Worm (Caenorhabditis elegans) whole organism, L1 larva: Measurements from ENCODE around the gene F58D2.3.

Source experiments
- alr-1 ChIP-seq: fragments of 200-800 bp; sonication (Bioruptor generic); optimal IDR thresholded peaks from 2 replicates; lab custom pipeline; 2018; ENCODE audit warnings: borderline replicate concordance, mild to moderate bottlenecking, missing genetic modification characterization, missing compliant biosample characterization
- aly-2 ChIP-seq: fragments of 150-350 bp; optimal IDR thresholded peaks from 2 replicates; lab custom pipeline; 2014; ENCODE audit warnings: missing biosample characterization, missing genetic modification characterization
- ceh-63 ChIP-seq: fragments of 200-800 bp; sonication (Bioruptor generic); optimal IDR thresholded peaks from 2 replicates; lab custom pipeline; 2018; ENCODE audit warnings: mild to moderate bottlenecking, missing genetic modification characterization, missing compliant biosample characterization
- ceh-90 ChIP-seq: sonication (generic microtip); optimal IDR thresholded peaks from 2 replicates; lab custom pipeline; 2016; ENCODE audit warnings: missing genetic modification characterization, missing compliant biosample characterization
- ces-1 ChIP-seq: fragments of 150-350 bp; optimal IDR thresholded peaks from 2 replicates; lab custom pipeline; 2014; ENCODE audit warnings: missing biosample characterization, missing genetic modification reagents, missing genetic modification characterization
- dpl-1 ChIP-seq, 3 experiments: fragments of 150-350 bp in 2 of 3; sonication (generic microtip) in 1 of 3; optimal IDR thresholded peaks; 2 replicates each; lab custom pipeline; 2014 to 2017; ENCODE audit warnings: missing biosample characterization in 3 of 3, missing genetic modification characterization in 3 of 3, missing genetic modification reagents in 3 of 3
- dsc-1 ChIP-seq: sonication (generic microtip); optimal IDR thresholded peaks from 2 replicates; lab custom pipeline; 2016; ENCODE audit warnings: mild to moderate bottlenecking, missing genetic modification characterization, missing compliant biosample characterization
- efl-1 ChIP-seq, 4 experiments: fragments of 150-350 bp; optimal IDR thresholded peaks in 3 of 4; peaks in 1 of 4; 1 replicate in 1 of 4; 2 replicates in 3 of 4; lab custom pipeline; 2014; ENCODE audit warnings: missing biosample characterization in 2 of 4, missing genetic modification characterization in 2 of 4, missing genetic modification reagents in 2 of 4
- egl-13 ChIP-seq: sonication (generic microtip); optimal IDR thresholded peaks from 2 replicates; lab custom pipeline; 2016; ENCODE audit warnings: missing genotype, missing genetic modification reagents, missing genetic modification characterization, missing compliant biosample characterization
- egl-27 ChIP-seq, 2 experiments: fragments of 150-350 bp in 1 of 2; sonication (generic microtip); optimal IDR thresholded peaks; 3 replicates each; lab custom pipeline; 2017 to 2018; ENCODE audit warnings: missing biosample characterization in 2 of 2, missing genetic modification characterization in 2 of 2, missing genetic modification reagents in 2 of 2
- elt-3 ChIP-seq, 6 experiments: fragments of 150-350 bp in 1 of 6; sonication (generic microtip); optimal IDR thresholded peaks; 2 replicates each; lab custom pipeline; 2017 to 2018; ENCODE audit warnings: missing biosample characterization in 6 of 6, missing genetic modification characterization in 6 of 6, inconsistent platforms in 1 of 6
- ets-5 ChIP-seq: fragments of 200-800 bp; sonication (Bioruptor generic); IDR thresholded peaks from 2 replicates; pipeline ENCODE4 v1.3.6; 2022; ENCODE audit warnings: missing genetic modification characterization, missing compliant biosample characterization
- fkh-10 ChIP-seq: sonication (generic microtip); optimal IDR thresholded peaks from 2 replicates; lab custom pipeline; 2017; ENCODE audit warnings: missing biosample characterization, missing genetic modification reagents, missing genetic modification characterization
- fkh-4 ChIP-seq: sonication (generic microtip); optimal IDR thresholded peaks from 2 replicates; lab custom pipeline; 2016; ENCODE audit warnings: missing compliant biosample characterization, missing genetic modification characterization, borderline replicate concordance
- fos-1 ChIP-seq: fragments of 150-350 bp; optimal IDR thresholded peaks from 2 replicates; lab custom pipeline; 2014; ENCODE audit warnings: missing biosample characterization, missing genetic modification characterization
- hlh-4 ChIP-seq: sonication (generic microtip); optimal IDR thresholded peaks from 2 replicates; lab custom pipeline; 2016; ENCODE audit warnings: mild to moderate bottlenecking, missing genetic modification characterization, missing compliant biosample characterization
- hpl-2 ChIP-seq: fragments of 150-350 bp; optimal IDR thresholded peaks from 2 replicates; lab custom pipeline; 2014; ENCODE audit warnings: missing biosample characterization, missing genetic modification reagents, missing genetic modification characterization
- lin-15B ChIP-seq: fragments of 150-350 bp; sonication (generic microtip); optimal IDR thresholded peaks from 3 replicates; lab custom pipeline; 2014; ENCODE audit warnings: missing biosample characterization, missing genetic modification characterization
- lsy-2 ChIP-seq, 2 experiments: fragments of 150-350 bp; optimal IDR thresholded peaks; 2 replicates each; lab custom pipeline; 2014; ENCODE audit warnings: missing biosample characterization in 2 of 2, missing genetic modification characterization in 2 of 2
- mab-9 ChIP-seq: fragments of 200-800 bp; sonication (Bioruptor generic); IDR thresholded peaks from 2 replicates; pipeline ENCODE4 v1.3.6; 2022; ENCODE audit warnings: missing genetic modification reagents, missing genetic modification characterization, missing compliant biosample characterization
- nhr-71 ChIP-seq: sonication (generic microtip); optimal IDR thresholded peaks from 2 replicates; lab custom pipeline; 2016; ENCODE audit warnings: mild to moderate bottlenecking, missing genetic modification characterization, moderate library complexity, missing compliant biosample characterization
- nhr-77 ChIP-seq: fragments of 150-350 bp; optimal IDR thresholded peaks from 2 replicates; lab custom pipeline; 2014; ENCODE audit warnings: missing biosample characterization, missing genetic modification characterization
- nhr-85 ChIP-seq: sonication (generic microtip); peaks from one replicate; lab custom pipeline; 2016; ENCODE audit warnings: missing genetic modification characterization, inconsistent platforms, missing compliant biosample characterization
- nhr-90 ChIP-seq: sonication (generic microtip); optimal IDR thresholded peaks from 2 replicates; lab custom pipeline; 2016; ENCODE audit warnings: mild to moderate bottlenecking, missing genetic modification characterization, missing compliant biosample characterization; ENCODE audit not compliant: poor library complexity
- snu-23 ChIP-seq: sonication (generic microtip); optimal IDR thresholded peaks from 2 replicates; lab custom pipeline; 2016; ENCODE audit warnings: missing genetic modification characterization, missing compliant biosample characterization
- sox-4 ChIP-seq: sonication (generic microtip); optimal IDR thresholded peaks from 2 replicates; lab custom pipeline; 2016; ENCODE audit warnings: missing genetic modification characterization, missing compliant biosample characterization
- sptf-1 ChIP-seq: fragments of 150-350 bp; optimal IDR thresholded peaks from 2 replicates; lab custom pipeline; 2014; ENCODE audit warnings: missing biosample characterization, missing genetic modification characterization
- swsn-7 ChIP-seq: sonication (generic microtip); optimal IDR thresholded peaks from 2 replicates; lab custom pipeline; 2016; ENCODE audit warnings: missing genetic modification characterization, missing compliant biosample characterization
- unc-30 ChIP-seq: sonication (generic microtip); optimal IDR thresholded peaks from 2 replicates; lab custom pipeline; 2017; ENCODE audit warnings: missing biosample characterization, missing genetic modification characterization
- unc-62 ChIP-seq: fragments of 150-350 bp; optimal IDR thresholded peaks from 2 replicates; lab custom pipeline; 2014; ENCODE audit warnings: missing biosample characterization, missing genetic modification reagents, missing genetic modification characterization
- unc-86 ChIP-seq: sonication (generic microtip); optimal IDR thresholded peaks from 2 replicates; lab custom pipeline; 2016; ENCODE audit warnings: missing genetic modification characterization, missing compliant biosample characterization
- vab-15 ChIP-seq: sonication (generic microtip); optimal IDR thresholded peaks from 2 replicates; lab custom pipeline; 2017; ENCODE audit warnings: missing genotype, mild to moderate bottlenecking, missing genetic modification characterization, missing compliant biosample characterization
- xbp-1 ChIP-seq: sonication (generic microtip); optimal IDR thresholded peaks from 2 replicates; lab custom pipeline; 2016; ENCODE audit warnings: missing genetic modification characterization, missing compliant biosample characterization

The F58D2.3 gene

ce11 chrIV:13193239-13193638, 12.6 kb upstream of the F58D2.3 start, which contains the start of gene F58D2.5:
Gene F58D2.5, minus strand, starts transcription at chrIV:13193339.
- TF ChIP-seq elt-3 (tag; optimal IDR thresholded peaks at IDR 0.05; lab: Kevin White, UChicago): no peak
- TF ChIP-seq egl-27 (tag; optimal IDR thresholded peaks at IDR 0.05; lab: Kevin White, UChicago): no peak
- no peak for TF ChIP-seq dpl-1 (GFP tag; optimal IDR thresholded peaks at IDR 0.05; lab: Kevin White, UChicago)
- no peak for TF ChIP-seq fos-1 (tag; lab: Kevin White, UChicago)
- TF ChIP-seq nhr-90: no peak
- TF ChIP-seq vab-15: no peak
- no peak for TF ChIP-seq hlh-4 (tag; lab: Kevin White, UChicago)
- TF ChIP-seq snu-23: no peak
- TF ChIP-seq unc-86 (tag; lab: Kevin White, UChicago): no peak
- no peak for TF ChIP-seq lsy-2 (tag; optimal IDR thresholded peaks at IDR 0.05; lab: Kevin White, UChicago)
- TF ChIP-seq nhr-71: no peak
- TF ChIP-seq unc-30 (tag; lab: Kevin White, UChicago): no peak
- no peak for TF ChIP-seq aly-2 (tag; lab: Kevin White, UChicago)
- TF ChIP-seq egl-13: no peak
- no peak for TF ChIP-seq hpl-2 (GFP tag; lab: Kevin White, UChicago)

ce11 chrIV:13190075-13190474, 9.5 kb upstream of the F58D2.3 start:
- TF ChIP-seq efl-1 (optimal IDR thresholded peaks at IDR 0.05; lab: Kevin White, UChicago): no peak
- TF ChIP-seq efl-1 (GFP tag; optimal IDR thresholded peaks at IDR 0.05 in 1 of 2; lab: Kevin White, UChicago): peak in 1 of 2 experiments; percentile 65
- no peak for TF ChIP-seq ces-1 (GFP tag; lab: Kevin White, UChicago)

ce11 chrIV:13189467-13189866, 8.8 kb upstream of the F58D2.3 start, which contains the start of gene F58D2.2:
Gene F58D2.2, plus strand, starts transcription at chrIV:13189767.
- TF ChIP-seq alr-1 (tag; lab: Kevin White, UChicago) (no peak), fkh-10 (GFP tag; lab: Kevin White, UChicago) (no peak), fos-1 (tag; lab: Kevin White, UChicago) (no peak), ceh-90 (tag; lab: Kevin White, UChicago) (no peak), mab-9 (no peak), lin-15B (tag; lab: Kevin White, UChicago) (no peak), ceh-63 (GFP tag; lab: Kevin White, UChicago) (no peak)

- TF ChIP-seq swsn-7 (no peak), nhr-85 (tag; lab: Kevin White, UChicago) (no peak), sox-4 (tag; lab: Kevin White, UChicago) (no peak), xbp-1 (tag; lab: Kevin White, UChicago) (no peak), ets-5 (GFP tag; lab: Robert Waterston, UW) (no peak), sptf-1 (no peak), lin-15B (tag; lab: Kevin White, UChicago) (no peak), fkh-4 (tag; lab: Kevin White, UChicago) (no peak), dsc-1 (tag; lab: Kevin White, UChicago) (no peak)
Measured at ce11 chrIV:13188959-13189358, 8.3 kb upstream of the F58D2.3 start, which contains the start of gene F58D2.4. Gene F58D2.4, minus strand, starts transcription at chrIV:13189059.

- TF ChIP-seq nhr-85 (tag; lab: Kevin White, UChicago) (peak; percentile 34), unc-62 (no peak)
Measured at ce11 chrIV:13179295-13179694, 1.3 kb downstream of the F58D2.3 start, which contains the start of gene lev-1. Gene lev-1, minus strand, starts transcription at chrIV:13179395.

- no peak for TF ChIP-seq nhr-77
Measured at ce11 chrIV:13173359-13173758, 7.3 kb downstream of the F58D2.3 start.
